Worm (Caenorhabditis elegans): ENCODE results near the gene str-187.

DNA sequence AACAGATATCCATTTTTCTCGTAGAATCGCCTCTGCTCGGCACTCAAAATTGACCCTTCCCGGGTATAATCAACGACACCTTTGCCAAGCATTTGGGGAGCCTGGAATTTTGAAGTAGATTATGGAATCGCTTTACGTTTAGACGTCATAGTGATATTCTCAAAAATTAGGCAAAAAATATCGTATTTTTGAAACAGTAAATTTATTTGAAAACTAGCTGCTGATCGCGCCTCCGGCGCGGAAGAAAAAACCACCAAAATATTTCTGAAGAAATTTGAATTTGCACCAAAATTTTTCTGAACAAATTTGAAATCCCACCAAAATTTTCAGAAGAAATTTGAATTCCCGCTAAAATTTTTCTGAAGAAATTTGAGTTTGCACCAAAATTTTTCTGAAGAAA is 3.0 kb upstream of the str-187 start, which contains the start of gene ZK550.6:
- no peak for TF ChIP-seq W03F9.2 (tag; optimal IDR thresholded peaks at IDR 0.05)
- no peak for TF ChIP-seq him-1 (tag; optimal IDR thresholded peaks at IDR 0.05)
